ENCODE assay signal across 1 fruit fly cellular context in genomic region chrX:11155808-11156589, dm6.
A peak's percentile ranks its signal among the peaks of the same experiment; 100 is the strongest.
TF ChIP-seq lines count a peak whose summit lies in the region.

No protein-coding gene starts in this region.

TF ChIP-seq in whole organism, embryonic, 481 proteins besides CTCF, POLR2A, EP300 and RAD21 (continued from another document):
- TF ChIP-seq CG8359 (GFP tag; optimal IDR thresholded peaks at IDR 0.05; lab: Kevin White, UChicago; ENCODE audit: borderline replicate concordance) (no peak), Oli (tag; optimal IDR thresholded peaks at IDR 0.05; lab: Kevin White, UChicago) (no peak), psq (GFP tag; optimal IDR thresholded peaks at IDR 0.05; lab: Kevin White, UChicago) (no peak), Ada2b (GFP tag; IDR thresholded peaks at IDR 0.05; lab: Robert Waterston, UW) (no peak), croc (GFP tag; conservative IDR thresholded peaks at IDR 0.05; lab: Robert Waterston, UW) (no peak), CG15479 (GFP tag; optimal IDR thresholded peaks at IDR 0.05; lab: Kevin White, UChicago) (no peak), CG9609 (GFP tag; optimal IDR thresholded peaks at IDR 0.05; lab: Kevin White, UChicago) (no peak), TFAM (GFP tag; optimal IDR thresholded peaks at IDR 0.05; lab: Kevin White, UChicago) (no peak), exex (tag; optimal IDR thresholded peaks at IDR 0.05; lab: Kevin White, UChicago) (no peak), usp (GFP tag; optimal IDR thresholded peaks at IDR 0.05; lab: Kevin White, UChicago) (no peak), Fer1 (GFP tag; optimal IDR thresholded peaks at IDR 0.05; lab: Kevin White, UChicago) (peak; percentile 7), MTF-1 (GFP tag; optimal IDR thresholded peaks at IDR 0.05; lab: Kevin White, UChicago; ENCODE audit: borderline replicate concordance) (no peak), CG18262 (tag; optimal IDR thresholded peaks at IDR 0.05; lab: Kevin White, UChicago) (no peak), CG12769 (tag; optimal IDR thresholded peaks at IDR 0.05; lab: Kevin White, UChicago) (no peak), dimm (GFP tag; IDR thresholded peaks at IDR 0.05; lab: Robert Waterston, UW) (no peak), CG4854 (GFP tag; optimal IDR thresholded peaks at IDR 0.05; lab: Kevin White, UChicago) (no peak), CG34224 (GFP tag; IDR thresholded peaks at IDR 0.05; lab: Robert Waterston, UW; ENCODE audit: partially characterized antibody) (no peak), CG31365 (tag; optimal IDR thresholded peaks at IDR 0.05; lab: Kevin White, UChicago) (no peak)
